Fruit fly (Drosophila melanogaster) S2 (cell line): ENCODE results near the gene CG31759.

Experiments
- CG8478 ChIP-seq: fragments of >200 bp; optimal IDR thresholded peaks from 2 replicates; lab custom pipeline; 2018
- CTCF ChIP-seq, 2 experiments: fragments of >200 bp; optimal IDR thresholded peaks; 2 replicates each; lab custom pipeline; 2018

DNA sequence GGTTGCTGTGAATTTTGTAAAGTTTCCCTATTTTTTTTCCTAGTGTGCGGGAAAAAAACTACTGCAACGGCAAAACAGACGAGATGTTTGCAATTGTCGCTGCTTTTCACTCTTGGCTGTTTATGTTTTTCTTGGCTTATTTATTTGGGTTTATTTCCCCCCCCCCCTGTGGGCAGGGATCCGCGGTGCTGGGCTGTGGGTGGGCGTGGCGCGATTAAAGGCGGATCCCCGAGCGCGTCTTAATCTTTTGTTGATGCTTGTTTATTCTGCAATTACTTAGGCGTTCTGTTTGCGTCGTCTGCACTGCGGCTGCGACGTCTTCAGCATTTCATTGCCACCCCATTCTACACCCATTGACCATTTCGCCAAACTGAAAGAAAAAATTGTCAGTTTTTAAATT lies 12.7 kb upstream of the CG31759 start:
- TF ChIP-seq CG8478 (lab: Kevin White, UChicago), result no peak
- no peak for TF ChIP-seq CTCF (optimal IDR thresholded peaks at IDR 0.05; lab: Kevin White, UChicago)
